Fruit fly (Drosophila melanogaster) whole organism, embryonic: ENCODE results near the gene Kyat.

Source experiments
- CG14050 ChIP-seq: fragments of 200-800 bp; sonication (Bioruptor generic); IDR thresholded peaks from 3 replicates; pipeline ENCODE4 v1.3.6; 2022; ENCODE audit warnings: missing biosample characterization, missing genetic modification characterization
- CG6813 ChIP-seq: fragments of 200-800 bp; sonication (Bioruptor generic); optimal IDR thresholded peaks from 2 replicates; lab custom pipeline; 2017; ENCODE audit warnings: missing biosample characterization, missing genetic modification characterization, mild to moderate bottlenecking, moderate library complexity, missing genetic modification reagents
- Drgx ChIP-seq: fragments of 200-800 bp; sonication (Bioruptor generic); IDR thresholded peaks from 2 replicates; pipeline ENCODE4 v1.3.6; 2022; ENCODE audit warnings: missing biosample characterization, missing genetic modification characterization
- HmgD ChIP-seq: fragments of 200-800 bp; sonication (Bioruptor generic); optimal IDR thresholded peaks from 3 replicates; lab custom pipeline; 2016; ENCODE audit warnings: missing biosample characterization, missing genetic modification characterization
- NC2α ChIP-seq: fragments of 200-800 bp; sonication (Bioruptor generic); optimal IDR thresholded peaks from 2 replicates; lab custom pipeline; 2016; ENCODE audit warnings: missing biosample characterization, missing genetic modification characterization
- bigmax ChIP-seq: fragments of 200-800 bp; sonication (Bioruptor generic); optimal IDR thresholded peaks from 2 replicates; lab custom pipeline; 2018; ENCODE audit warnings: missing biosample characterization, mild to moderate bottlenecking, missing genetic modification characterization
- corto ChIP-seq: fragments of 200-800 bp; sonication (Bioruptor generic); optimal IDR thresholded peaks from 2 replicates; lab custom pipeline; 2016; ENCODE audit warnings: missing biosample characterization, mild to moderate bottlenecking, missing genetic modification characterization, moderate library complexity
- kay ChIP-seq: fragments of 200-800 bp; sonication (Bioruptor generic); optimal IDR thresholded peaks from 2 replicates; lab custom pipeline; 2016; ENCODE audit warnings: missing biosample characterization, missing genetic modification characterization
- unpg ChIP-seq: fragments of 200-800 bp; sonication (Bioruptor generic); optimal IDR thresholded peaks from 3 replicates; lab custom pipeline; 2018; ENCODE audit warnings: missing biosample characterization, mild to moderate bottlenecking, missing genetic modification characterization, moderate library complexity

DNA sequence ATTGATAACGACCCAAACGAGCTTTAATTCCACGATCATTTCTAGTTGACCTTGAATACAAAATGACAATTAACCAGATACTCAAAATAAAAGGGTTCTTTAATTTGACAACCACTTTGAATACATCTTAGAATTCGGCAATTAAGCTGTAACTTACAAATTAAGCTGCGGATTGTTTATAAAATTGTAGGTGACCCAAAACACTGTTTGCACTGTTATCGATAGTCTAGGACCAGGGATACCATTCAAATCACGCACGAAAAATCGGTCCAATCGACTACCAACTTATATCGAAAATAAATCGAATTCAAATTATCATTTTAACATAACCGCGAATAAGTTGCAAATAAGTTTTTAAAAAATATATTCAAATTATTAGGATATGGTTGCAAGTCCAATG lies at the start of gene Kyat:
- TF ChIP-seq HmgD (GFP tag; lab: Kevin White, UChicago) (no peak), CG14050 (GFP tag; lab: Robert Waterston, UW) (no peak), bigmax (GFP tag; lab: Kevin White, UChicago) (no peak), CG6813 (no peak), corto (GFP tag; lab: Kevin White, UChicago) (no peak), unpg (GFP tag; lab: Kevin White, UChicago) (no peak), kay (GFP tag; lab: Kevin White, UChicago) (no peak), Drgx (GFP tag; lab: Robert Waterston, UW) (no peak), NC2α (GFP tag; lab: Kevin White, UChicago) (no peak)
